Fruit fly (Drosophila melanogaster) Kc167 (cell line): ENCODE results near the gene Mekk1.

ENCODE experiments used
- h ChIP-seq: fragments of >200 bp; optimal IDR thresholded peaks from 3 replicates; lab custom pipeline; 2018; ENCODE audit warnings: missing external identifiers
- psq ChIP-seq: fragments of >200 bp; optimal IDR thresholded peaks from 2 replicates; lab custom pipeline; 2017; ENCODE audit warnings: missing external identifiers

- TF ChIP-seq h (lab: Kevin White, UChicago) (no peak), psq (lab: Kevin White, UChicago) (no peak)
Measured at dm6 chr3R:18783191-18783590, 39.8 kb upstream of the Mekk1 start.
